Worm (Caenorhabditis elegans) whole organism, L4/young adult: ENCODE data around the gene R13H7.2.

Source experiments
- W03F9.2 ChIP-seq: fragments of 150-350 bp; optimal IDR thresholded peaks from 2 replicates; lab custom pipeline; 2014; ENCODE audit warnings: missing biosample characterization, missing genetic modification characterization
- dao-5 ChIP-seq: sonication (generic microtip); optimal IDR thresholded peaks from 2 replicates; lab custom pipeline; 2016; ENCODE audit warnings: missing genotype, missing genetic modification characterization, moderate library complexity, missing compliant biosample characterization
- him-1 ChIP-seq: sonication (generic microtip); optimal IDR thresholded peaks from 2 replicates; lab custom pipeline; 2016; ENCODE audit warnings: missing genotype, missing genetic modification reagents, missing genetic modification characterization, missing compliant biosample characterization

ce11 chrIV:6907487-6907886, 48.3 kb upstream of the R13H7.2 start:
- TF ChIP-seq W03F9.2 (no peak), dao-5 (tag; lab: Kevin White, UChicago) (no peak), him-1 (tag; lab: Kevin White, UChicago) (no peak)
